Worm (Caenorhabditis elegans) whole organism, L3 larva: ENCODE data around the gene gnrr-2.

ENCODE experiments used
- R02D3.7 ChIP-seq: fragments of 150-350 bp; optimal IDR thresholded peaks from 2 replicates; lab custom pipeline; 2014; ENCODE audit warnings: missing biosample characterization, missing genetic modification characterization
- ZK546.5 ChIP-seq: sonication (generic microtip); optimal IDR thresholded peaks from 2 replicates; lab custom pipeline; 2017; ENCODE audit warnings: missing biosample characterization, missing genetic modification characterization
- aly-2 ChIP-seq: fragments of 150-350 bp; optimal IDR thresholded peaks from 2 replicates; lab custom pipeline; 2014; ENCODE audit warnings: missing biosample characterization, missing genetic modification characterization
- ama-1 ChIP-seq: fragments of 150-350 bp; optimal IDR thresholded peaks from 2 replicates; lab custom pipeline; 2018
- ceh-16 ChIP-seq: sonication (generic microtip); optimal IDR thresholded peaks from 2 replicates; lab custom pipeline; 2017; ENCODE audit warnings: missing biosample characterization, missing genetic modification characterization
- ceh-28 ChIP-seq: fragments of 150-350 bp; optimal IDR thresholded peaks from 2 replicates; lab custom pipeline; 2014; ENCODE audit warnings: missing biosample characterization, missing genetic modification reagents, missing genetic modification characterization
- ceh-82 ChIP-seq: fragments of 150-350 bp; optimal IDR thresholded peaks from 2 replicates; lab custom pipeline; 2014; ENCODE audit warnings: missing biosample characterization, missing genetic modification characterization
- ceh-9 ChIP-seq: sonication (generic microtip); optimal IDR thresholded peaks from 2 replicates; lab custom pipeline; 2018; ENCODE audit warnings: missing biosample characterization, missing genetic modification characterization
- daf-12 ChIP-seq: fragments of 150-350 bp; optimal IDR thresholded peaks from 2 replicates; lab custom pipeline; 2014; ENCODE audit warnings: missing biosample characterization, missing genetic modification reagents, missing genetic modification characterization
- egl-27 ChIP-seq: sonication (generic microtip); optimal IDR thresholded peaks from 4 replicates; lab custom pipeline; 2017; ENCODE audit warnings: missing biosample characterization, missing genetic modification reagents, missing genetic modification characterization
- egl-5 ChIP-seq: fragments of 150-350 bp; optimal IDR thresholded peaks from 2 replicates; lab custom pipeline; 2017; ENCODE audit warnings: missing biosample characterization, missing genetic modification reagents, missing genetic modification characterization, inconsistent platforms
- elt-2 ChIP-seq: sonication (generic microtip); optimal IDR thresholded peaks from 2 replicates; lab custom pipeline; 2016; ENCODE audit warnings: missing genetic modification reagents, mild to moderate bottlenecking, missing genetic modification characterization, missing compliant biosample characterization
- eor-1 ChIP-seq, 2 experiments: fragments of 150-350 bp; optimal IDR thresholded peaks; 2 replicates each; lab custom pipeline; 2014 to 2018; ENCODE audit warnings: missing biosample characterization in 2 of 2, missing genetic modification characterization in 2 of 2
- fkh-10 ChIP-seq: sonication (generic microtip); optimal IDR thresholded peaks from 2 replicates; lab custom pipeline; 2017; ENCODE audit warnings: missing biosample characterization, missing genetic modification reagents, missing genetic modification characterization
- fos-1 ChIP-seq: fragments of 150-350 bp; optimal IDR thresholded peaks from 2 replicates; lab custom pipeline; 2014; ENCODE audit warnings: missing biosample characterization, missing genetic modification characterization
- jun-1 ChIP-seq: fragments of 150-350 bp; optimal IDR thresholded peaks from 2 replicates; lab custom pipeline; 2014; ENCODE audit warnings: missing biosample characterization, missing genetic modification reagents, missing genetic modification characterization
- lin-15B ChIP-seq: fragments of 150-350 bp; optimal IDR thresholded peaks from 2 replicates; lab custom pipeline; 2014; ENCODE audit warnings: missing biosample characterization, missing genetic modification characterization
- lin-39 ChIP-seq: fragments of 150-350 bp; optimal IDR thresholded peaks from 2 replicates; lab custom pipeline; 2018; ENCODE audit warnings: missing biosample characterization, missing genetic modification reagents, missing genetic modification characterization
- lsy-12 ChIP-seq: sonication (generic microtip); optimal IDR thresholded peaks from 2 replicates; lab custom pipeline; 2016; ENCODE audit warnings: mild to moderate bottlenecking, missing genetic modification characterization, missing compliant biosample characterization
- mdl-1 ChIP-seq: fragments of 150-350 bp; optimal IDR thresholded peaks from 2 replicates; lab custom pipeline; 2014; ENCODE audit warnings: missing biosample characterization, missing genetic modification characterization
- mml-1 ChIP-seq: fragments of 150-350 bp; sonication (generic microtip); optimal IDR thresholded peaks from 3 replicates; lab custom pipeline; 2014; ENCODE audit warnings: missing biosample characterization, missing genetic modification characterization
- nhr-11 ChIP-seq: fragments of 150-350 bp; optimal IDR thresholded peaks from 2 replicates; lab custom pipeline; 2014; ENCODE audit warnings: missing biosample characterization, missing genetic modification characterization
- nhr-237 ChIP-seq: fragments of 150-350 bp; optimal IDR thresholded peaks from 2 replicates; lab custom pipeline; 2014; ENCODE audit warnings: missing biosample characterization, missing genetic modification characterization
- nhr-25 ChIP-seq: sonication (generic microtip); optimal IDR thresholded peaks from 2 replicates; lab custom pipeline; 2017; ENCODE audit warnings: missing biosample characterization, missing genetic modification characterization
- nhr-28 ChIP-seq: fragments of 150-350 bp; optimal IDR thresholded peaks from 2 replicates; lab custom pipeline; 2014; ENCODE audit warnings: missing biosample characterization, missing genetic modification characterization
- nhr-67 ChIP-seq: fragments of 150-350 bp; optimal IDR thresholded peaks from 2 replicates; lab custom pipeline; 2014; ENCODE audit warnings: missing biosample characterization, missing genetic modification characterization
- nhr-76 ChIP-seq: fragments of 150-350 bp; sonication (generic microtip); optimal IDR thresholded peaks from 5 replicates; lab custom pipeline; 2014; ENCODE audit warnings: missing biosample characterization, missing genetic modification characterization
- nhr-77 ChIP-seq: fragments of 150-350 bp; optimal IDR thresholded peaks from 2 replicates; lab custom pipeline; 2014; ENCODE audit warnings: missing biosample characterization, missing genetic modification characterization
- pha-4 ChIP-seq: fragments of 150-350 bp; optimal IDR thresholded peaks from 2 replicates; lab custom pipeline; 2014; ENCODE audit warnings: missing biosample characterization, missing genetic modification reagents, missing genetic modification characterization
- sea-2 ChIP-seq: fragments of 150-350 bp; sonication (generic microtip); optimal IDR thresholded peaks from 4 replicates; lab custom pipeline; 2014; ENCODE audit warnings: missing biosample characterization, missing genetic modification reagents, missing genetic modification characterization
- skn-1 ChIP-seq: fragments of 150-350 bp; optimal IDR thresholded peaks from 2 replicates; lab custom pipeline; 2014; ENCODE audit warnings: missing biosample characterization, missing genetic modification characterization
- snpc-4 ChIP-seq: fragments of 150-350 bp; optimal IDR thresholded peaks from 2 replicates; lab custom pipeline; 2014; ENCODE audit warnings: missing biosample characterization, missing genetic modification characterization
- tbx-2 ChIP-seq: sonication (generic microtip); optimal IDR thresholded peaks from 2 replicates; lab custom pipeline; 2016; ENCODE audit warnings: mild to moderate bottlenecking, missing genetic modification characterization, missing compliant biosample characterization
- ztf-11 ChIP-seq: fragments of 150-350 bp; optimal IDR thresholded peaks from 2 replicates; lab custom pipeline; 2014; ENCODE audit warnings: missing biosample characterization, missing genetic modification characterization
- ztf-4 ChIP-seq: fragments of 150-350 bp; optimal IDR thresholded peaks from 2 replicates; lab custom pipeline; 2014; ENCODE audit warnings: missing biosample characterization, missing genetic modification characterization

The gnrr-2 gene

DNA sequence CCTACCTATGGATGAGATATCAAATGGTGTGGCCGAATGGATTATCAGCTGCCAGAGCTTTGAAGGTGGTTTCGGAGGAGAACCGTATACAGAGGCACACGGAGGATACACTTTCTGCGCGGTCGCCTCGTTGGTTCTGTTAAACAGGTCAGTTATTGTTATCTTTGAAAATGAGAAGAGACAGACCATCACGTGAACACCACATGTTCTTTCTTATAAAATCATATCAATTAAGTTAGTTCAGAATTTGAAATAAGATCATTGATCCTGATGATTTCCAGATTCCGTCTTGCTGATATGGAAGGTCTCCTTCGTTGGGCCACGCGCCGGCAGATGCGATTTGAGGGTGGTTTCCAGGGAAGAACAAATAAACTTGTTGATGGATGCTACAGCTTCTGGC is 39.8 kb downstream of the gnrr-2 start:
- TF ChIP-seq nhr-25 (tag; lab: Kevin White, UChicago) (no peak), fos-1 (tag; lab: Kevin White, UChicago) (no peak), skn-1 (tag; lab: Kevin White, UChicago) (no peak), egl-5 (tag; lab: Kevin White, UChicago) (no peak), egl-27 (tag; lab: Kevin White, UChicago) (no peak), nhr-77 (tag; lab: Kevin White, UChicago) (no peak), aly-2 (tag; lab: Kevin White, UChicago) (no peak), eor-1 (tag; optimal IDR thresholded peaks at IDR 0.05; lab: Kevin White, UChicago) (no peak), elt-2 (tag; lab: Kevin White, UChicago) (no peak), ceh-16 (tag; lab: Kevin White, UChicago) (no peak), pha-4 (no peak), nhr-67 (tag; lab: Kevin White, UChicago) (no peak)

DNA sequence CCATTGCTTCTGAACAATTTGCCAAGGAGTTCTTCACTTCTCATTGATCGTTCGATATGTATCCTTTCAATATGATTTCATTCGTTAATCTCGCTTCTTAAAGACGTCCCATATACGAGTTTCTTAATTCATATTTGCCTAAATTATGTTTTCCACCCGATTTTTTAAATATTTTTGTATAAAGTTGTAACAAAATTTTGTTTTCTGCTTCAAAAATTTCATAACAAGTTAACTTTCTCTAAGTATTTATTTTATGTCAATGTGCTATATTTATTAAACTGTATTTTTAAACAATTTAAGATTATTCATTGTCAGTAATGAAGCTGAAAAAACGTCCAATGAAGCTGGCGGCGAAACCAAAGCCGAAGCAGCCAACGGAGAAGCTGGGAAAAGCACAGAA is 40.5 kb downstream of the gnrr-2 start, which contains the start of gene F23B12.7:
TSS of gene F23B12.7 (plus strand) at position 301 of the 400 bp plus-strand sequence.
- TF ChIP-seq sea-2 (GFP tag; lab: Kevin White, UChicago) (no peak), ztf-11 (tag; lab: Kevin White, UChicago) (no peak), R02D3.7 (no peak), ztf-4 (tag; lab: Kevin White, UChicago) (no peak), fkh-10 (no peak), lsy-12 (tag; lab: Kevin White, UChicago) (no peak), skn-1 (tag; lab: Kevin White, UChicago) (no peak), fos-1 (tag; lab: Kevin White, UChicago) (no peak), ama-1 (lab: Kevin White, UChicago) (no peak), mdl-1 (tag; lab: Kevin White, UChicago) (no peak), daf-12 (tag; lab: Kevin White, UChicago) (no peak), nhr-237 (tag; lab: Kevin White, UChicago) (no peak), mml-1 (tag; lab: Kevin White, UChicago) (no peak), lin-15B (tag; lab: Kevin White, UChicago) (no peak), ceh-9 (tag; lab: Kevin White, UChicago) (no peak), nhr-11 (tag; lab: Kevin White, UChicago) (no peak), lin-39 (no peak)

DNA sequence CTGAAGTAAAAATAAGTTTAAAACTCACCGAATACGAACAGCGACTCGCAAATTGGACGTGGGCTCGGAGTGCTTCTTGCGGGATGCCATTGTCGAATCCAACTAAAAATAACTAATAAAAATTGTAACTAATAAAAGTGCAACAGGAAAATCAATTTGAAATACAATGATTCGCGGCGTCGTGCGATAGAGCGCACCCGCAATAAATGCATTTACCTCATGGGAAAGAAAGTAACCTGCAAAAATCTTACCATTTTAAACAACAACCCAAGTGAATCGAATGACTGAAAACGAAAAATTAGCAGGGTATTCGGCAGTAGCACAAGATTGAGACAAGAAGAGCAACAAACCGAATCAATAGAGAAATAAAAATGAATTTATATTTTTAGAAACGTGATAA is 47.8 kb downstream of the gnrr-2 start, which contains the start of gene bmk-1:
TSS of gene bmk-1 (minus strand) at position 359 of the 400 bp plus-strand sequence.
- TF ChIP-seq eor-1 (tag; optimal IDR thresholded peaks at IDR 0.05; lab: Kevin White, UChicago): no peak
- no peak for TF ChIP-seq ceh-28 (tag; lab: Kevin White, UChicago)
- no peak for TF ChIP-seq nhr-76 (tag; lab: Kevin White, UChicago)
- TF ChIP-seq egl-27 (tag; lab: Kevin White, UChicago): no peak
- TF ChIP-seq sea-2 (GFP tag; lab: Kevin White, UChicago): no peak
- no peak for TF ChIP-seq tbx-2
- TF ChIP-seq ZK546.5 (tag; lab: Kevin White, UChicago): no peak
- no peak for TF ChIP-seq ceh-82
- TF ChIP-seq ama-1 (lab: Kevin White, UChicago): no peak
- no peak for TF ChIP-seq aly-2 (tag; lab: Kevin White, UChicago)
- TF ChIP-seq ztf-11 (tag; lab: Kevin White, UChicago): no peak
- TF ChIP-seq nhr-67 (tag; lab: Kevin White, UChicago): no peak
- no peak for TF ChIP-seq nhr-28 (tag; lab: Kevin White, UChicago)
- no peak for TF ChIP-seq snpc-4 (tag; lab: Kevin White, UChicago)
- TF ChIP-seq nhr-11 (tag; lab: Kevin White, UChicago): no peak

DNA sequence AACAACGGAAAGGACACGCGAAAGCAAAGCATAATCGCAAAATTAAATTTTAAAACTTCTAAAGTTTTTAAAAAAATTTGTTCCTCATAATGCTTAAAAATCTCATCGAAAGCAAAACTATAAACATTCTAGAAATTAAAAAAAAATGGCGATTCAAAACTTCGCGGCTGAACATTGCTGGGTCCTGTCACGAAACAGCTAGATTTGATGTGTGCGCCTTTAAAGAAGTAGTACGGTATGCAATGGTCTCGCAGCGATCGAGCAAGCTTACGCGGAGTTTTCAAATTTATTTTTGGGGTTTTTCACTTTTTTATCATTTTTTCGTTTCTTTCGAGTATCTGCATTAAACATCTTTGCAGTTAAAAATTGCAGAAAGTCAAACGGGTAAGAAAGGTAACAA is 48.2 kb downstream of the gnrr-2 start, which contains the start of gene coh-3:
TSS of gene coh-3 (plus strand) at position 353 of the 400 bp plus-strand sequence.
- TF ChIP-seq nhr-77 (tag; lab: Kevin White, UChicago): no peak
- no peak for TF ChIP-seq egl-5 (tag; lab: Kevin White, UChicago)
- TF ChIP-seq lin-39: no peak
- TF ChIP-seq elt-2 (tag; lab: Kevin White, UChicago): no peak
- no peak for TF ChIP-seq ZK546.5 (tag; lab: Kevin White, UChicago)
- no peak for TF ChIP-seq fos-1 (tag; lab: Kevin White, UChicago)
- no peak for TF ChIP-seq nhr-28 (tag; lab: Kevin White, UChicago)
- TF ChIP-seq fkh-10: no peak
- no peak for TF ChIP-seq jun-1
- no peak for TF ChIP-seq eor-1 (tag; optimal IDR thresholded peaks at IDR 0.05; lab: Kevin White, UChicago)
